Fruit fly (Drosophila melanogaster): ENCODE results near the gene CG33772.

DNA sequence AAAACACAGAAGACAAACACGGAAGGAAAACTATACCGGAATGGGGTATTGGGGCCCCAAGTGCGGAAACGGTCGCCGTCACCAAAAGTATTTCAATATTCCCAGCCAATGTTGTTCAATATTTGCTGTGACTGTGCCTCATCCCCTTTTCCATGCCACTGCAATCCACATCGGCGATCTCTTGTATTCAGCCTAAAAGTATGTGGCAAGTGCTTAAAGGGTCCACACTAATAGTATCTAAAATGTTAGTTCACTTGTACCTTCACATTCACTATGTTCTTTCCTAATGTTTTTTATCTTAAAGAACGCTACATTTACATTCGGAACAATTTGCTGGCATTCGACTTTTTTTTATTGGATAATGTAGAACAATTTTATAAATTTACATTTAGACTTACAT lies 28.6 kb upstream of the CG33772 start:
- TF ChIP-seq psq (optimal IDR thresholded peaks at IDR 0.05) (no peak), Dll (optimal IDR thresholded peaks at IDR 0.05) (no peak)
